Worm (Caenorhabditis elegans) whole organism, L2 larva: ENCODE measurements around the gene hpo-28.

ENCODE experiments used
- C34F6.9 ChIP-seq: fragments of 150-350 bp; optimal IDR thresholded peaks from 2 replicates; lab custom pipeline; 2014; ENCODE audit warnings: missing biosample characterization, missing genetic modification characterization
- F13H6.1 ChIP-seq: sonication (generic microtip); optimal IDR thresholded peaks from 2 replicates; lab custom pipeline; 2016; ENCODE audit warnings: missing genetic modification characterization, missing compliant biosample characterization
- R02D3.7 ChIP-seq: fragments of 150-350 bp; optimal IDR thresholded peaks from 2 replicates; lab custom pipeline; 2014; ENCODE audit warnings: missing biosample characterization, missing genetic modification characterization
- Y55F3AM.14 ChIP-seq: fragments of 200-800 bp; sonication (Bioruptor generic); optimal IDR thresholded peaks from 2 replicates; lab custom pipeline; 2018; ENCODE audit warnings: mild to moderate bottlenecking, missing genetic modification characterization, missing compliant biosample characterization
- ZK546.5 ChIP-seq: sonication (generic microtip); optimal IDR thresholded peaks from 2 replicates; lab custom pipeline; 2017; ENCODE audit warnings: missing biosample characterization, missing genetic modification characterization
- alr-1 ChIP-seq: fragments of 150-350 bp; optimal IDR thresholded peaks from 2 replicates; lab custom pipeline; 2014; ENCODE audit warnings: missing biosample characterization, missing genetic modification characterization
- ama-1 ChIP-seq: fragments of 150-350 bp; optimal IDR thresholded peaks from 2 replicates; lab custom pipeline; 2018; ENCODE audit warnings: inconsistent platforms
- blmp-1 ChIP-seq: sonication (generic microtip); optimal IDR thresholded peaks from 2 replicates; lab custom pipeline; 2017; ENCODE audit warnings: missing genetic modification characterization, mild to moderate bottlenecking, missing compliant biosample characterization, antibody characterized with exemption, moderate library complexity; ENCODE audit not compliant: insufficient read depth
- ceh-16 ChIP-seq: fragments of 150-350 bp; optimal IDR thresholded peaks from 2 replicates; lab custom pipeline; 2014; ENCODE audit warnings: missing biosample characterization, missing genetic modification characterization
- ceh-82 ChIP-seq: fragments of 150-350 bp; optimal IDR thresholded peaks from 2 replicates; lab custom pipeline; 2014; ENCODE audit warnings: missing biosample characterization, missing genetic modification characterization
- crh-2 ChIP-seq: sonication (generic microtip); optimal IDR thresholded peaks from 2 replicates; lab custom pipeline; 2017; ENCODE audit warnings: missing biosample characterization, missing genetic modification characterization
- egl-27 ChIP-seq: sonication (generic microtip); optimal IDR thresholded peaks from 3 replicates; lab custom pipeline; 2017; ENCODE audit warnings: missing biosample characterization, missing genetic modification reagents, missing genetic modification characterization
- elt-1 ChIP-seq: fragments of 150-350 bp; optimal IDR thresholded peaks from 2 replicates; lab custom pipeline; 2014; ENCODE audit warnings: missing biosample characterization, missing genetic modification characterization
- fos-1 ChIP-seq: fragments of 150-350 bp; optimal IDR thresholded peaks from 2 replicates; lab custom pipeline; 2014; ENCODE audit warnings: missing biosample characterization, missing genetic modification characterization
- gmeb-1 ChIP-seq: fragments of 150-350 bp; optimal IDR thresholded peaks from 2 replicates; lab custom pipeline; 2014; ENCODE audit warnings: missing biosample characterization, missing genetic modification characterization
- lin-11 ChIP-seq: fragments of 150-350 bp; sonication (generic microtip); optimal IDR thresholded peaks from 2 replicates; lab custom pipeline; 2014; ENCODE audit warnings: missing biosample characterization, missing genetic modification characterization, inconsistent platforms, mixed read lengths
- lin-13 ChIP-seq: fragments of 150-350 bp; optimal IDR thresholded peaks from 2 replicates; lab custom pipeline; 2014; ENCODE audit warnings: missing biosample characterization, missing genetic modification reagents, missing genetic modification characterization
- lin-39 ChIP-seq: fragments of 150-350 bp; optimal IDR thresholded peaks from 2 replicates; lab custom pipeline; 2014; ENCODE audit warnings: missing biosample characterization, missing genetic modification reagents, missing genetic modification characterization
- lsy-2 ChIP-seq, 2 experiments: fragments of 150-350 bp in 1 of 2; sonication (generic microtip) in 1 of 2; optimal IDR thresholded peaks; 2 replicates each; lab custom pipeline; 2014 to 2017; ENCODE audit warnings: missing biosample characterization in 2 of 2, missing genetic modification characterization in 2 of 2
- mab-5 ChIP-seq: fragments of 150-350 bp; optimal IDR thresholded peaks from 2 replicates; lab custom pipeline; 2014; ENCODE audit warnings: missing biosample characterization, missing genetic modification characterization
- mbf-1 ChIP-seq: sonication (generic microtip); optimal IDR thresholded peaks from 2 replicates; lab custom pipeline; 2017; ENCODE audit warnings: missing biosample characterization, missing genetic modification characterization
- mdl-1 ChIP-seq, 2 experiments: fragments of 150-350 bp in 1 of 2; sonication (generic microtip) in 1 of 2; optimal IDR thresholded peaks; 2 replicates each; lab custom pipeline; 2017; ENCODE audit warnings: missing biosample characterization in 2 of 2, missing genetic modification characterization in 2 of 2
- nhr-10 ChIP-seq: sonication (generic microtip); optimal IDR thresholded peaks from 2 replicates; lab custom pipeline; 2017; ENCODE audit warnings: missing biosample characterization, missing genetic modification characterization
- nhr-11 ChIP-seq: fragments of 150-350 bp; optimal IDR thresholded peaks from 2 replicates; lab custom pipeline; 2014; ENCODE audit warnings: missing biosample characterization, missing genetic modification characterization
- nhr-12 ChIP-seq: fragments of 150-350 bp; optimal IDR thresholded peaks from 2 replicates; lab custom pipeline; 2014; ENCODE audit warnings: missing biosample characterization, missing genetic modification characterization
- nhr-129 ChIP-seq: fragments of 150-350 bp; optimal IDR thresholded peaks from 2 replicates; lab custom pipeline; 2014; ENCODE audit warnings: missing biosample characterization, missing genetic modification characterization
- nhr-21 ChIP-seq: fragments of 150-350 bp; optimal IDR thresholded peaks from 2 replicates; lab custom pipeline; 2014; ENCODE audit warnings: missing biosample characterization, missing genetic modification characterization
- nhr-23 ChIP-seq: fragments of 150-350 bp; optimal IDR thresholded peaks from 2 replicates; lab custom pipeline; 2014; ENCODE audit warnings: missing biosample characterization, missing genetic modification reagents, missing genetic modification characterization
- nhr-237 ChIP-seq: fragments of 150-350 bp; optimal IDR thresholded peaks from 2 replicates; lab custom pipeline; 2014; ENCODE audit warnings: missing biosample characterization, missing genetic modification characterization
- nhr-25 ChIP-seq: fragments of 150-350 bp; sonication (generic microtip); optimal IDR thresholded peaks from 3 replicates; lab custom pipeline; 2014; ENCODE audit warnings: missing biosample characterization, missing genetic modification characterization
- nhr-77 ChIP-seq: fragments of 150-350 bp; optimal IDR thresholded peaks from 2 replicates; lab custom pipeline; 2014; ENCODE audit warnings: missing biosample characterization, missing genetic modification characterization
- peb-1 ChIP-seq: fragments of 150-350 bp; optimal IDR thresholded peaks from 2 replicates; lab custom pipeline; 2014; ENCODE audit warnings: missing biosample characterization, missing genetic modification characterization
- sem-4 ChIP-seq: fragments of 150-350 bp; optimal IDR thresholded peaks from 2 replicates; lab custom pipeline; 2014; ENCODE audit warnings: missing biosample characterization, missing genetic modification reagents, missing genetic modification characterization
- skn-1 ChIP-seq: sonication (generic microtip); optimal IDR thresholded peaks from 2 replicates; lab custom pipeline; 2017; ENCODE audit warnings: missing biosample characterization, missing genetic modification characterization
- sma-3 ChIP-seq: sonication (generic microtip); optimal IDR thresholded peaks from 2 replicates; lab custom pipeline; 2016; ENCODE audit warnings: missing genetic modification reagents, missing genetic modification characterization, missing compliant biosample characterization
- sma-9 ChIP-seq, 2 experiments: fragments of 150-350 bp in 1 of 2; sonication (generic microtip) in 1 of 2; optimal IDR thresholded peaks; 2 replicates each; lab custom pipeline; 2014 to 2016; ENCODE audit warnings: missing genetic modification characterization in 2 of 2, mild to moderate bottlenecking in 1 of 2, missing biosample characterization in 1 of 2, missing compliant biosample characterization in 1 of 2, missing genetic modification reagents in 1 of 2, moderate library complexity in 1 of 2
- snpc-4 ChIP-seq: fragments of 150-350 bp; optimal IDR thresholded peaks from 2 replicates; lab custom pipeline; 2014; ENCODE audit warnings: missing biosample characterization, missing genetic modification characterization
- unc-39 ChIP-seq: fragments of 150-350 bp; optimal IDR thresholded peaks from 2 replicates; lab custom pipeline; 2014; ENCODE audit warnings: missing biosample characterization, missing genetic modification characterization
- unc-55 ChIP-seq: fragments of 150-350 bp; sonication (generic microtip); optimal IDR thresholded peaks from 3 replicates; lab custom pipeline; 2014; ENCODE audit warnings: missing biosample characterization, missing genetic modification reagents, missing genetic modification characterization
- unc-62 ChIP-seq: fragments of 150-350 bp; optimal IDR thresholded peaks from 2 replicates; lab custom pipeline; 2014; ENCODE audit warnings: missing biosample characterization, missing genetic modification reagents, missing genetic modification characterization
- ztf-1 ChIP-seq: fragments of 200-800 bp; sonication (Bioruptor generic); conservative IDR thresholded peaks from 2 replicates; pipeline ENCODE4 v1.3.6; 2022; ENCODE audit warnings: missing genetic modification characterization, missing compliant biosample characterization
- ztf-11 ChIP-seq: sonication (generic microtip); optimal IDR thresholded peaks from 2 replicates; lab custom pipeline; 2017; ENCODE audit warnings: missing biosample characterization, missing genetic modification characterization
- ztf-4 ChIP-seq: fragments of 150-350 bp; optimal IDR thresholded peaks from 2 replicates; lab custom pipeline; 2014; ENCODE audit warnings: missing biosample characterization, missing genetic modification characterization

hpo-28 gene

ce11 chrIII:5730041-5730440 is 20.9 kb upstream of the hpo-28 start:
- TF ChIP-seq nhr-23 (tag; lab: Kevin White, UChicago): no peak
- TF ChIP-seq nhr-77 (tag; lab: Kevin White, UChicago): no peak
- no peak for TF ChIP-seq mbf-1 (tag; lab: Kevin White, UChicago)
- TF ChIP-seq ama-1 (lab: Kevin White, UChicago): no peak
- no peak for TF ChIP-seq sma-3
- no peak for TF ChIP-seq gmeb-1 (tag; lab: Kevin White, UChicago)
- TF ChIP-seq nhr-11 (tag; lab: Kevin White, UChicago): no peak
- TF ChIP-seq unc-39 (tag; lab: Kevin White, UChicago): no peak
- TF ChIP-seq mab-5 (tag; lab: Kevin White, UChicago): no peak
- no peak for TF ChIP-seq lin-39 (tag; lab: Kevin White, UChicago)
- no peak for TF ChIP-seq elt-1
- no peak for TF ChIP-seq skn-1 (tag; lab: Kevin White, UChicago)
- no peak for TF ChIP-seq ztf-11 (tag; lab: Kevin White, UChicago)
- TF ChIP-seq egl-27: no peak
- no peak for TF ChIP-seq mdl-1 (tag; optimal IDR thresholded peaks at IDR 0.05; lab: Kevin White, UChicago)

ce11 chrIII:5729367-5729766 is 20.2 kb upstream of the hpo-28 start:
- TF ChIP-seq nhr-25 (tag; lab: Kevin White, UChicago) (no peak), nhr-21 (no peak), elt-1 (no peak)

ce11 chrIII:5727827-5728226 is 18.7 kb upstream of the hpo-28 start, which contains the start of gene egg-1:
Gene egg-1, plus strand, starts transcription at chrIII:5728180.
- no peak for TF ChIP-seq lin-13 (GFP tag; lab: Kevin White, UChicago)
- no peak for TF ChIP-seq lin-11 (tag; lab: Kevin White, UChicago)

- TF ChIP-seq Y55F3AM.14 (GFP tag; lab: Kevin White, UChicago) (no peak), unc-62 (no peak), F13H6.1 (no peak), sem-4 (no peak), nhr-12 (tag; lab: Kevin White, UChicago) (no peak)
Observed at ce11 chrIII:5722550-5722949, 13.4 kb upstream of the hpo-28 start, which contains the start of gene wrm-1. Gene wrm-1, plus strand, starts transcription at chrIII:5722850.

- TF ChIP-seq egl-27: no peak
- no peak for TF ChIP-seq unc-39 (tag; lab: Kevin White, UChicago)
- no peak for TF ChIP-seq ztf-1 (GFP tag; lab: Robert Waterston, UW)
- peak; percentile 24 for TF ChIP-seq nhr-25 (tag; lab: Kevin White, UChicago)
- no peak for TF ChIP-seq alr-1
- TF ChIP-seq nhr-23 (tag; lab: Kevin White, UChicago): no peak
- no peak for TF ChIP-seq nhr-237
- peak; percentile 27 for TF ChIP-seq lin-11 (tag; lab: Kevin White, UChicago)
- TF ChIP-seq nhr-11 (tag; lab: Kevin White, UChicago): no peak
- peak; percentile 59 for TF ChIP-seq ztf-4 (tag; lab: Kevin White, UChicago)
- no peak for TF ChIP-seq peb-1
- peak; percentile 93 for TF ChIP-seq sma-9 (GFP tag; optimal IDR thresholded peaks at IDR 0.05; lab: Kevin White, UChicago)
- no peak for TF ChIP-seq sma-9 (tag; optimal IDR thresholded peaks at IDR 0.05; lab: Kevin White, UChicago)
- peak; percentile 34 to 80 for TF ChIP-seq lsy-2 (tag; optimal IDR thresholded peaks at IDR 0.05; lab: Kevin White, UChicago)
- TF ChIP-seq nhr-10: no peak
- peak; percentile 71 for TF ChIP-seq F13H6.1
- TF ChIP-seq ztf-11 (tag; lab: Kevin White, UChicago): no peak
- TF ChIP-seq ama-1 (lab: Kevin White, UChicago): no peak
- TF ChIP-seq lin-13 (GFP tag; lab: Kevin White, UChicago): peak; percentile 52
- peak; percentile 31 for TF ChIP-seq nhr-21
- TF ChIP-seq sem-4: peak; percentile 74
- TF ChIP-seq snpc-4 (tag; lab: Kevin White, UChicago): no peak
- peak; percentile 90 for TF ChIP-seq gmeb-1 (tag; lab: Kevin White, UChicago)
- no peak for TF ChIP-seq mab-5 (tag; lab: Kevin White, UChicago)
- TF ChIP-seq nhr-12 (tag; lab: Kevin White, UChicago): no peak
- TF ChIP-seq elt-1: no peak
- no peak for TF ChIP-seq nhr-77 (tag; lab: Kevin White, UChicago)
- TF ChIP-seq fos-1 (tag; lab: Kevin White, UChicago): peak; percentile 87
- no peak for TF ChIP-seq lin-39 (tag; lab: Kevin White, UChicago)
- TF ChIP-seq ZK546.5: no peak
- TF ChIP-seq crh-2 (tag; lab: Kevin White, UChicago): peak; percentile 66
- TF ChIP-seq ceh-16 (tag; lab: Kevin White, UChicago): no peak
- TF ChIP-seq mdl-1 (tag; optimal IDR thresholded peaks at IDR 0.05; lab: Kevin White, UChicago): no peak
- peak; percentile 17 for TF ChIP-seq R02D3.7 (tag; lab: Kevin White, UChicago)
- TF ChIP-seq nhr-129 (tag; lab: Kevin White, UChicago): peak; percentile 15
- TF ChIP-seq unc-55: peak; percentile 61
- no peak for TF ChIP-seq ceh-82
- peak; percentile 28 for TF ChIP-seq blmp-1 (tag; lab: Kevin White, UChicago)
- peak; percentile 18 for TF ChIP-seq skn-1 (tag; lab: Kevin White, UChicago)
- peak; percentile 68 for TF ChIP-seq C34F6.9 (tag; lab: Kevin White, UChicago)
Observed at ce11 chrIII:5721888-5722287, 12.8 kb upstream of the hpo-28 start.
